Worm (Caenorhabditis elegans) whole organism, midembryonic: ENCODE data around the gene prx-19.

Experiments used
- T22C8.4 ChIP-seq: fragments of 200-800 bp; sonication (Bioruptor generic); IDR thresholded peaks from 2 replicates; pipeline ENCODE4 v1.3.6; 2022; ENCODE audit warnings: missing genetic modification characterization, missing compliant biosample characterization
- flt-1 ChIP-seq: fragments of 200-800 bp; sonication (Bioruptor generic); IDR thresholded peaks from 2 replicates; pipeline ENCODE4 v1.3.6; 2022; ENCODE audit warnings: missing genetic modification characterization, missing compliant biosample characterization
- klf-2 ChIP-seq: fragments of 200-800 bp; sonication (Bioruptor generic); conservative IDR thresholded peaks from 2 replicates; pipeline ENCODE4 v1.3.6; 2022; ENCODE audit warnings: missing genetic modification reagents, missing genetic modification characterization, missing compliant biosample characterization
- med-1 ChIP-seq: sonication (generic microtip); optimal IDR thresholded peaks from 2 replicates; lab custom pipeline; 2017; ENCODE audit warnings: missing genetic modification characterization, mild to moderate bottlenecking, missing compliant biosample characterization, antibody characterized with exemption, missing genetic modification reagents; ENCODE audit not compliant: insufficient read depth
- ref-1 ChIP-seq: fragments of 200-800 bp; sonication (Bioruptor generic); conservative IDR thresholded peaks from 2 replicates; pipeline ENCODE4 v1.3.6; 2022; ENCODE audit warnings: missing genetic modification reagents, missing genetic modification characterization, missing compliant biosample characterization
- tab-1 ChIP-seq: fragments of 200-800 bp; sonication (Bioruptor generic); IDR thresholded peaks from 2 replicates; pipeline ENCODE4 v1.3.6; 2022; ENCODE audit warnings: missing genetic modification characterization, missing compliant biosample characterization

DNA sequence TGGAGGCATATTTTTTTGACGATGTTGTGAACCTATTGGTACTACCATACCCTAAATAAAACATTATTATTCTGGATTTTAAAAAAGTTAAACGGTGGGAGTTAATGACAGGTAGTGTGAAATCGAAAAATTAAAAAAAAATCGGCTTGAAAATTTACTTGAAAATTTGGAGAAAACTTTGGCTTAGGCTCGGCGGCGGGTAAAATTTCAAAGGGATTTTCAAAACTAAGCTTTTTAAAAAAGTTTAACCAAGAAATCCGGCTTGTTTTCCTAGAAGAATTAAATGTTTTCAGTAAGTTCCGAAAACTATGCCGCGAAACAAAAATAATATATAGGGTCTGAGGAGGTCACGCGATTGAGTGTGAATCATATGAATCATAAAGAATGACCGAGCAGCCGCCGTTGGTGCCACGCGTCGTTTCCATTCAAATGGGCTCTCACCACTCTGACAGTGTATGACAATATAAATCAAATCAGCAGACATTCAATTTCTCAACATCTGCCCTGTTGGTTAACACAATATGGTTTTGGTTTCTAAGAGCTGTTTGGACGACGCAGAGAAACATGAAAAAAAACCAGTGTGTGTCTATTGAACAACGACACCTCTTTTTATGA, 47.9 kb downstream of the prx-19 start, which contains the start of gene aak-1:
- no peak for TF ChIP-seq flt-1 (GFP tag; lab: Robert Waterston, UW)
- TF ChIP-seq med-1, result no peak
- no peak for TF ChIP-seq T22C8.4 (GFP tag; lab: Robert Waterston, UW)
- TF ChIP-seq tab-1, result no peak
- TF ChIP-seq ref-1, result no peak
- TF ChIP-seq klf-2, result no peak
